Worm (Caenorhabditis elegans): ENCODE measurements around the gene K07B1.4.

K07B1.4 gene

DNA sequence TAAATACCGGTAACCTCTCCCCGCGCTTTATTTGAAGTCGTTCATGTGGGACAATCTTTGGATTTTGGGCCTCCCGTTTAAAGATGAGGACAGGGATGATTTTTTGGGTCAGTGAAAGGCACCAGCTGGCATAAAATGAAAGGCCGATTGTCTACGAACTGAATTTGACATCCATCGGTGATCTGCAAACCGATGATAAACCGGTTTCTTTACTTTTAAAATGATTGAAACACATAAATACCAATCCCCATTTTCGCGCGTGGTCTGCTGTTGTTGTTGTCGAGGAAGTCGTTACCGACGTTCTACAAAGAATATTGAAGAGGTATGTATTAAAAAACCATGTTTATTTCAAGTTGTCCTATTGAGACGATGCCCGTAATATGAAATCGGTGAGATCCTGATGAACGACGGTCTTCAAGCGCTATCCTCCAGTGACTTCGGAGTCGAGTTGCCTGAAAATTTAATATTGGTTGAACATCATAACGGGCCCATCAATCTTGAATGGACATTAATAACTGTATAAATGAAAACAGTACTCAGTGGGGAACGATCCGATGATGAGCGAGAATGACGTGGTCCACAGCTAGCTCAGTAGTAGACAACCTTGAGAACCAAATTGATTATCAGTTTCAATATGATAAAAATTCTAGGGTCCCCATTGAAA lies 14.3 kb downstream of the K07B1.4 start (continued):
- peak; percentile 50 for TF ChIP-seq Y56A3A.18 (GFP tag; IDR thresholded peaks at IDR 0.05)
- TF ChIP-seq let-526 (GFP tag; IDR thresholded peaks at IDR 0.05): peak; percentile 21; the same call in 1 of the 2 replicates
- TF ChIP-seq ama-1 (optimal IDR thresholded peaks at IDR 0.05): peak; percentile 85
- peak in 1 of 2 experiments; percentile 45 for TF ChIP-seq ama-1 (GFP tag; optimal IDR thresholded peaks at IDR 0.05)
- TF ChIP-seq cebp-1 (GFP tag; IDR thresholded peaks at IDR 0.05): peak; percentile 49; the same call in 1 of the 2 replicates
- TF ChIP-seq cebp-1 (tag; optimal IDR thresholded peaks at IDR 0.05): peak; percentile 7
- TF ChIP-seq hrde-1 (tag; optimal IDR thresholded peaks at IDR 0.05; ENCODE audit: borderline replicate concordance): peak; percentile 44
- TF ChIP-seq B0019.2 (GFP tag; conservative IDR thresholded peaks at IDR 0.05): 0 out of 2 replicates have a peak, but pooled peaks have one; percentile 11
- TF ChIP-seq F57A8.1 (GFP tag; optimal IDR thresholded peaks at IDR 0.05): no peak
- TF ChIP-seq repo-1 (tag; optimal IDR thresholded peaks at IDR 0.05): no peak
- TF ChIP-seq snpc-1.3 (tag; optimal IDR thresholded peaks at IDR 0.05; ENCODE audit: insufficient read depth): no peak
- no peak for TF ChIP-seq nfya-2 (GFP tag; IDR thresholded peaks at IDR 0.05)
- no peak for TF ChIP-seq sptf-2 (GFP tag; optimal IDR thresholded peaks at IDR 0.05)
- TF ChIP-seq mes-4 (tag; optimal IDR thresholded peaks at IDR 0.05): no peak
- no peak; the same call in 1 of the 2 replicates for TF ChIP-seq lin-26 (GFP tag; IDR thresholded peaks at IDR 0.05)
- no peak for TF ChIP-seq lsy-27 (tag; optimal IDR thresholded peaks at IDR 0.05; ENCODE audit: borderline replicate concordance, insufficient read depth)
- TF ChIP-seq dox-1 (GFP tag; IDR thresholded peaks at IDR 0.05): peak; percentile 91
- no peak for TF ChIP-seq F57C9.4 (tag; optimal IDR thresholded peaks at IDR 0.05)
- TF ChIP-seq B0336.3 (GFP tag; IDR thresholded peaks at IDR 0.05): peak; percentile 8; the same call in 1 of the 2 replicates
- TF ChIP-seq hmg-1.2 (GFP tag; IDR thresholded peaks at IDR 0.05): peak; percentile 56
- peak; percentile 91 for TF ChIP-seq Y79H2A.3 (GFP tag; conservative IDR thresholded peaks at IDR 0.05)
- 0 out of 2 replicates have a peak, but pooled peaks have one; percentile 7 for TF ChIP-seq egl-18 (GFP tag; IDR thresholded peaks at IDR 0.05)
- TF ChIP-seq lir-1 (GFP tag; conservative IDR thresholded peaks at IDR 0.05): 0 out of 2 replicates have a peak, but pooled peaks have one; percentile 27
- peak; percentile 47 for TF ChIP-seq atf-7 (tag; optimal IDR thresholded peaks at IDR 0.05)
- TF ChIP-seq egrh-3 (GFP tag; IDR thresholded peaks at IDR 0.05): peak; percentile 31; the same call in 1 of the 2 replicates
- TF ChIP-seq hsf-1 (GFP tag; IDR thresholded peaks at IDR 0.05): peak; percentile 43; the same call in 1 of the 2 replicates
- peak; percentile 15 for TF ChIP-seq snpc-1.1 (tag; optimal IDR thresholded peaks at IDR 0.05; ENCODE audit: insufficient read depth)
- TF ChIP-seq aptf-2 (GFP tag; conservative IDR thresholded peaks at IDR 0.05): no peak
- TF ChIP-seq madf-8 (GFP tag; conservative IDR thresholded peaks at IDR 0.05): no peak; the same call in 1 of the 2 replicates
- no peak for TF ChIP-seq F10E7.11 (tag; optimal IDR thresholded peaks at IDR 0.05)
- TF ChIP-seq pbrm-1 (GFP tag; IDR thresholded peaks at IDR 0.05): peak; percentile 74
- TF ChIP-seq attf-3 (GFP tag; conservative IDR thresholded peaks at IDR 0.05): 0 out of 2 replicates have a peak, but pooled peaks have one; percentile 40
- no peak for TF ChIP-seq xnd-1 (tag; optimal IDR thresholded peaks at IDR 0.05)
- no peak for TF ChIP-seq F55B11.4 (tag; optimal IDR thresholded peaks at IDR 0.05; ENCODE audit: borderline replicate concordance, insufficient read depth)
- no peak for TF ChIP-seq bed-2 (GFP tag; IDR thresholded peaks at IDR 0.05)
- TF ChIP-seq efl-1 (GFP tag; optimal IDR thresholded peaks at IDR 0.05): no peak
- TF ChIP-seq madf-3 (GFP tag; IDR thresholded peaks at IDR 0.05): peak; percentile 90
- peak; percentile 82 for TF ChIP-seq K11D2.4 (GFP tag; IDR thresholded peaks at IDR 0.05)
- TF ChIP-seq nhr-80 (tag; optimal IDR thresholded peaks at IDR 0.05): no peak
- TF ChIP-seq B0035.1 (tag; optimal IDR thresholded peaks at IDR 0.05): no peak
- 0 out of 2 replicates have a peak, but pooled peaks have one; percentile 44 for TF ChIP-seq mcd-1 (GFP tag; IDR thresholded peaks at IDR 0.05)
- TF ChIP-seq fkh-3 (tag; optimal IDR thresholded peaks at IDR 0.05): no peak
- peak; percentile 51; the same call in 1 of the 2 replicates for TF ChIP-seq hmg-20 (GFP tag; IDR thresholded peaks at IDR 0.05)
- no peak for TF ChIP-seq lin-54 (GFP tag; optimal IDR thresholded peaks at IDR 0.05)
- peak; percentile 92 for TF ChIP-seq Y53G8AR.9 (GFP tag; conservative IDR thresholded peaks at IDR 0.05)
- no peak for TF ChIP-seq mxl-1 (tag; optimal IDR thresholded peaks at IDR 0.05)

All from whole organism, young adult.